Worm (Caenorhabditis elegans): Measurements from ENCODE around the gene nra-3.

ce11 chrX:9948963-9949362 is 17.7 kb upstream of the nra-3 start, which contains the start of gene nas-37:
- no peak for TF ChIP-seq pqm-1 (tag; optimal IDR thresholded peaks at IDR 0.05)
- no peak for TF ChIP-seq ZK546.5 (tag; optimal IDR thresholded peaks at IDR 0.05)
- no peak for TF ChIP-seq zag-1 (tag; optimal IDR thresholded peaks at IDR 0.05)
